Fruit fly (Drosophila melanogaster): ENCODE data around the gene CG12011.

The CG12011 gene

dm6 chr3L:1741107-1741506 lies 46.7 kb downstream of the CG12011 start (continued):
- TF ChIP-seq Dbx (GFP tag; IDR thresholded peaks at IDR 0.05) (no peak), CoRest (tag; optimal IDR thresholded peaks at IDR 0.05) (peak; percentile 35), CG17802 (tag; optimal IDR thresholded peaks at IDR 0.05) (no peak), vvl (GFP tag; IDR thresholded peaks at IDR 0.05) (no peak), hbn (GFP tag; IDR thresholded peaks at IDR 0.05; ENCODE audit: partially characterized antibody) (no peak), org-1 (GFP tag; optimal IDR thresholded peaks at IDR 0.05) (no peak), CG9817 (tag; optimal IDR thresholded peaks at IDR 0.05) (no peak), maf-S (GFP tag; optimal IDR thresholded peaks at IDR 0.05) (no peak), CG31224 (GFP tag; IDR thresholded peaks at IDR 0.05) (no peak), kah (GFP tag; optimal IDR thresholded peaks at IDR 0.05) (no peak), salm (tag; optimal IDR thresholded peaks at IDR 0.05) (no peak), CG3163 (GFP tag; optimal IDR thresholded peaks at IDR 0.05) (no peak), hb (GFP tag; IDR thresholded peaks at IDR 0.05; ENCODE audit: partially characterized antibody) (0 out of 3 replicates have a peak, but pooled peaks have one; percentile 50), dan (GFP tag; IDR thresholded peaks at IDR 0.05) (no peak), crp (GFP tag; optimal IDR thresholded peaks at IDR 0.05) (no peak), dmrt11E (tag; optimal IDR thresholded peaks at IDR 0.05) (no peak), CG4360 (GFP tag; IDR thresholded peaks at IDR 0.05) (no peak), Hsf (GFP tag; optimal IDR thresholded peaks at IDR 0.05) (no peak), tna (GFP tag; IDR thresholded peaks at IDR 0.05; ENCODE audit: partially characterized antibody) (no peak), dati (GFP tag; IDR thresholded peaks at IDR 0.05) (no peak), Rfx (GFP tag; IDR thresholded peaks at IDR 0.05) (0 out of 2 replicates have a peak, but pooled peaks have one; percentile 14), dm (GFP tag; optimal IDR thresholded peaks at IDR 0.05) (no peak), vfl (GFP tag; optimal IDR thresholded peaks at IDR 0.05) (no peak), toy (GFP tag; IDR thresholded peaks at IDR 0.05) (no peak), CG7556 (GFP tag; optimal IDR thresholded peaks at IDR 0.05) (no peak), CG14965 (GFP tag; optimal IDR thresholded peaks at IDR 0.05; ENCODE audit: borderline replicate concordance) (no peak), Mad (GFP tag; optimal IDR thresholded peaks at IDR 0.05) (no peak), sim (GFP tag; IDR thresholded peaks at IDR 0.05) (no peak), chm (GFP tag; IDR thresholded peaks at IDR 0.05) (no peak), exex (tag; optimal IDR thresholded peaks at IDR 0.05) (no peak), Doc3 (GFP tag; IDR thresholded peaks at IDR 0.05; ENCODE audit: partially characterized antibody) (no peak), Sox102F (GFP tag; optimal IDR thresholded peaks at IDR 0.05) (peak; percentile 36), sc (optimal IDR thresholded peaks at IDR 0.05) (no peak), sc (GFP tag; optimal IDR thresholded peaks at IDR 0.05) (no peak), CG15601 (tag; optimal IDR thresholded peaks at IDR 0.05) (no peak), NC2α (GFP tag; optimal IDR thresholded peaks at IDR 0.05) (no peak), CG2678 (tag; optimal IDR thresholded peaks at IDR 0.05) (peak; percentile 13), CG11456 (GFP tag; IDR thresholded peaks at IDR 0.05) (no peak), nau (GFP tag; optimal IDR thresholded peaks at IDR 0.05) (no peak), Dad (GFP tag; optimal IDR thresholded peaks at IDR 0.05) (no peak), CG1529 (GFP tag; optimal IDR thresholded peaks at IDR 0.05) (no peak), Taf1 (GFP tag; IDR thresholded peaks at IDR 0.05) (no peak), gsb (GFP tag; IDR thresholded peaks at IDR 0.05) (no peak), odd (GFP tag; optimal IDR thresholded peaks at IDR 0.05) (no peak), CG15011 (GFP tag; optimal IDR thresholded peaks at IDR 0.05) (no peak), ftz-f1 (GFP tag; optimal IDR thresholded peaks at IDR 0.05) (no peak), Fer1 (GFP tag; optimal IDR thresholded peaks at IDR 0.05) (no peak), bcd (GFP tag; optimal IDR thresholded peaks at IDR 0.05) (no peak), tgo (GFP tag; IDR thresholded peaks at IDR 0.05) (no peak; the same call in 2 of the 3 replicates), gem (tag; optimal IDR thresholded peaks at IDR 0.05) (peak; percentile 47), pho (GFP tag; optimal IDR thresholded peaks at IDR 0.05) (no peak), CG15696 (tag; optimal IDR thresholded peaks at IDR 0.05) (no peak)
